Worm (Caenorhabditis elegans): ENCODE measurements around the gene ZK632.12.
A peak's percentile ranks its signal among the peaks of the same experiment; 100 is the strongest.

ZK632.12 gene

ce11 chrIII:9789083-9789482 is 41.5 kb upstream of the ZK632.12 start:
- TF ChIP-seq F10E7.11 (tag; optimal IDR thresholded peaks at IDR 0.05) (no peak), F37B4.10 (GFP tag; IDR thresholded peaks at IDR 0.05) (no peak), sptf-2 (GFP tag; optimal IDR thresholded peaks at IDR 0.05) (no peak), atf-7 (tag; optimal IDR thresholded peaks at IDR 0.05) (no peak)

- TF ChIP-seq F22D6.2 (tag; optimal IDR thresholded peaks at IDR 0.05) (no peak), attf-3 (GFP tag; conservative IDR thresholded peaks at IDR 0.05) (no peak), unc-130 (GFP tag; optimal IDR thresholded peaks at IDR 0.05) (no peak)
These were observed 41.0 kb upstream of the ZK632.12 start, which contains the start of gene R10E11.5 for ce11 chrIII:9789607-9790073. Gene R10E11.5, minus strand, starts transcription at chrIII:9789657.

DNA sequence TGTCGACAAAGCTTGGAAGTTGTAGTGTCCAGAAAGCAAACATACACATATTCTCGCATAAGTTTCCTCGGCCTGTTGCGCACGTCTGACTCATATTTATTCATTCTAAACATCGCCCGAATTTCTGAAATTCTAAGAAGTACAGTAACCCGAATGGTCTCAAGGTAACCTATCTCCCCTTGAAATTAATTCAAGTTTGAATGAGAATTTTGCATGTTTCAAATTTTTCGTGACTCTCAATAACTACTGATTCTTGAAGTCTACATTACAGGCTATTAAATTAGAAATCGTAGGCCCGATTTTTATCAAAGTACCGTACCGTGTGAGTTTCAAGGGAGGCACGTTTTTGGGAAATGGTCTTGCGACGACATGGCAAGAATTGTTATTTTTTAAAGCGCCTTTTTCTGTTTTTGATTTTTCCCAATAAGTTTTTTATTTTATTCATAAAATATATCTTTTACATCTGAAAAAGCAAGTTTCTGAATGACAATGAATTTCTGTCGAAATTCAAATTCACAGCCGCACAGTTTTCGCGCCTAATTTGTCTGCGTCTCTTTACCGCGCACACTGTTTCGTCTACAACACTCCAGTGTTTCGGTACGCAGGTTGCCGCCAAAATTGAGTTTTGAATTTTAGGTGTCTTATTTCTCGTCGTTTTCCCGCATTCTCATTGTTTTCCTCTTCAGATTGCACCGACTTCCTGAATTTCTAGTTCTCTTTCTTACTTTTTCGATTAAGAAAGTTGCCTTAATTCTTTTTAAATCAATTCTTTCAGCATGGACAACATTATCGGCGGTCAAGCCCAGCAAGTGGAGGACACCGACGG is 36.8 kb upstream of the ZK632.12 start, which contains the start of the genes R10E11.9 and mcm-6:
R10E11.9 (minus strand) TSS at position 51 of the 826 bp plus-strand sequence.
mcm-6 (plus strand) TSS at position 776 of the 826 bp plus-strand sequence.
- no peak for TF ChIP-seq ccch-3 (GFP tag; optimal IDR thresholded peaks at IDR 0.05)
- no peak for TF ChIP-seq snpc-1.3 (tag; optimal IDR thresholded peaks at IDR 0.05; ENCODE audit: insufficient read depth)
- TF ChIP-seq lsl-1 (GFP tag; optimal IDR thresholded peaks at IDR 0.05) = peak; percentile 92
- no peak for TF ChIP-seq pha-4 (tag; optimal IDR thresholded peaks at IDR 0.05)
- no peak for TF ChIP-seq B0019.2 (GFP tag; conservative IDR thresholded peaks at IDR 0.05)
- no peak for TF ChIP-seq ama-1 (optimal IDR thresholded peaks at IDR 0.05)
- no peak for TF ChIP-seq ama-1 (GFP tag; optimal IDR thresholded peaks at IDR 0.05)
- TF ChIP-seq mcd-1 (GFP tag; IDR thresholded peaks at IDR 0.05) = peak; percentile 13; the same call in 1 of the 2 replicates
- no peak for TF ChIP-seq F39B2.1 (GFP tag; IDR thresholded peaks at IDR 0.05)
- no peak for TF ChIP-seq F52B5.7 (tag; optimal IDR thresholded peaks at IDR 0.05)
- no peak for TF ChIP-seq T26A5.8 (tag; optimal IDR thresholded peaks at IDR 0.05)
- TF ChIP-seq dpff-1 (tag; optimal IDR thresholded peaks at IDR 0.05) = no peak
- TF ChIP-seq nfya-1 (tag; optimal IDR thresholded peaks at IDR 0.05; ENCODE audit: borderline replicate concordance, insufficient read depth) = no peak
- TF ChIP-seq ztf-25 (GFP tag; IDR thresholded peaks at IDR 0.05) = no peak
- TF ChIP-seq Y79H2A.3 (GFP tag; conservative IDR thresholded peaks at IDR 0.05) = 0 out of 2 replicates have a peak, but pooled peaks have one; percentile 6
- no peak for TF ChIP-seq rpc-1 (optimal IDR thresholded peaks at IDR 0.05)
- TF ChIP-seq rpc-1 (tag; optimal IDR thresholded peaks at IDR 0.05) = no peak
- no peak for TF ChIP-seq Y67H2A.10 (GFP tag; conservative IDR thresholded peaks at IDR 0.05)
- TF ChIP-seq egl-44 (GFP tag; IDR thresholded peaks at IDR 0.05) = no peak
- TF ChIP-seq hrde-1 (tag; optimal IDR thresholded peaks at IDR 0.05; ENCODE audit: borderline replicate concordance) = no peak
- TF ChIP-seq hlh-12 (tag; optimal IDR thresholded peaks at IDR 0.05) = no peak
- TF ChIP-seq mes-4 (tag; optimal IDR thresholded peaks at IDR 0.05) = no peak
- TF ChIP-seq attf-5 (GFP tag; optimal IDR thresholded peaks at IDR 0.05) = peak; percentile 0
- no peak for TF ChIP-seq lag-1 (GFP tag; IDR thresholded peaks at IDR 0.05)
- TF ChIP-seq snpc-4 (GFP tag; optimal IDR thresholded peaks at IDR 0.05) = no peak
- peak in 1 of 4 experiments; percentile 4 for TF ChIP-seq snpc-4 (tag; optimal IDR thresholded peaks at IDR 0.05)
- TF ChIP-seq sptf-2 (GFP tag; optimal IDR thresholded peaks at IDR 0.05) = no peak
- TF ChIP-seq F33H1.4 (GFP tag; IDR thresholded peaks at IDR 0.05) = peak; percentile 86
- TF ChIP-seq pbrm-1 (GFP tag; IDR thresholded peaks at IDR 0.05) = no peak
- 0 out of 2 replicates have a peak, but pooled peaks have one; percentile 19 for TF ChIP-seq rcor-1 (GFP tag; IDR thresholded peaks at IDR 0.05)
- TF ChIP-seq unc-130 (GFP tag; optimal IDR thresholded peaks at IDR 0.05) = peak; percentile 37
- TF ChIP-seq ekl-4 (GFP tag; IDR thresholded peaks at IDR 0.05) = no peak
- TF ChIP-seq tlf-1 (GFP tag; optimal IDR thresholded peaks at IDR 0.05) = peak; percentile 3
- no peak for TF ChIP-seq bed-1 (GFP tag; IDR thresholded peaks at IDR 0.05)
- no peak for TF ChIP-seq let-526 (GFP tag; IDR thresholded peaks at IDR 0.05)
- TF ChIP-seq hmg-20 (GFP tag; IDR thresholded peaks at IDR 0.05) = no peak
- TF ChIP-seq athp-1 (tag; optimal IDR thresholded peaks at IDR 0.05) = no peak
- no peak for TF ChIP-seq akir-1 (GFP tag; optimal IDR thresholded peaks at IDR 0.05)
- peak; percentile 52 for TF ChIP-seq him-1 (tag; optimal IDR thresholded peaks at IDR 0.05)

All from whole organism, young adult.